Worm (Caenorhabditis elegans) whole organism, late embryonic: Measurements from ENCODE around the gene pqn-87.

Source experiments
- C08G9.2 ChIP-seq: sonication (generic microtip); optimal IDR thresholded peaks from 2 replicates; lab custom pipeline; 2016; ENCODE audit warnings: mild to moderate bottlenecking, missing genetic modification characterization, moderate library complexity, missing compliant biosample characterization
- F13H6.1 ChIP-seq: sonication (generic microtip); optimal IDR thresholded peaks from 2 replicates; lab custom pipeline; 2016; ENCODE audit warnings: missing genetic modification characterization, missing compliant biosample characterization
- K02D7.2 ChIP-seq: sonication (generic microtip); optimal IDR thresholded peaks from 2 replicates; lab custom pipeline; 2017; ENCODE audit warnings: mild to moderate bottlenecking, missing genetic modification characterization, missing compliant biosample characterization
- K09A11.1 ChIP-seq: sonication (generic microtip); optimal IDR thresholded peaks from 2 replicates; lab custom pipeline; 2017; ENCODE audit warnings: antibody characterized with exemption, mild to moderate bottlenecking, missing genetic modification characterization, missing compliant biosample characterization; ENCODE audit not compliant: insufficient read depth
- Y22D7AL.16 ChIP-seq: sonication (generic microtip); optimal IDR thresholded peaks from 2 replicates; lab custom pipeline; 2016; ENCODE audit warnings: missing genetic modification characterization, missing compliant biosample characterization
- ceh-14 ChIP-seq: sonication (generic microtip); optimal IDR thresholded peaks from 2 replicates; lab custom pipeline; 2016; ENCODE audit warnings: missing genotype, missing genetic modification characterization, missing compliant biosample characterization
- ceh-31 ChIP-seq: sonication (generic microtip); optimal IDR thresholded peaks from 2 replicates; lab custom pipeline; 2016; ENCODE audit warnings: missing genetic modification characterization, missing compliant biosample characterization
- ceh-48 ChIP-seq: sonication (generic microtip); optimal IDR thresholded peaks from 2 replicates; lab custom pipeline; 2016; ENCODE audit warnings: missing genetic modification characterization, inconsistent platforms, missing compliant biosample characterization
- che-1 ChIP-seq: sonication (generic microtip); optimal IDR thresholded peaks from 2 replicates; lab custom pipeline; 2016; ENCODE audit warnings: mild to moderate bottlenecking, missing genetic modification characterization, missing compliant biosample characterization
- dve-1 ChIP-seq: sonication (generic microtip); optimal IDR thresholded peaks from 2 replicates; lab custom pipeline; 2017; ENCODE audit warnings: antibody characterized with exemption, mild to moderate bottlenecking, missing genetic modification characterization, missing compliant biosample characterization
- elt-2 ChIP-seq: sonication (generic microtip); optimal IDR thresholded peaks from 2 replicates; lab custom pipeline; 2016; ENCODE audit warnings: missing genetic modification reagents, missing genetic modification characterization, missing compliant biosample characterization
- elt-4 ChIP-seq: sonication (generic microtip); optimal IDR thresholded peaks from 2 replicates; lab custom pipeline; 2016; ENCODE audit warnings: missing genetic modification characterization, missing compliant biosample characterization
- eyg-1 ChIP-seq: sonication (generic microtip); optimal IDR thresholded peaks from 2 replicates; lab custom pipeline; 2016; ENCODE audit warnings: missing genotype, missing genetic modification characterization, missing compliant biosample characterization
- fax-1 ChIP-seq: sonication (generic microtip); optimal IDR thresholded peaks from 2 replicates; lab custom pipeline; 2016; ENCODE audit warnings: missing genotype, missing genetic modification characterization, missing compliant biosample characterization
- fkh-6 ChIP-seq: sonication (generic microtip); optimal IDR thresholded peaks from 2 replicates; lab custom pipeline; 2016; ENCODE audit warnings: missing genetic modification characterization, missing compliant biosample characterization
- gmeb-2 ChIP-seq: sonication (generic microtip); optimal IDR thresholded peaks from 2 replicates; lab custom pipeline; 2016; ENCODE audit warnings: missing genetic modification characterization, inconsistent platforms, missing compliant biosample characterization
- hlh-30 ChIP-seq: sonication (generic microtip); optimal IDR thresholded peaks from 2 replicates; lab custom pipeline; 2017; ENCODE audit warnings: antibody characterized with exemption, missing genetic modification characterization, missing compliant biosample characterization; ENCODE audit not compliant: insufficient read depth
- lin-11 ChIP-seq: fragments of 200-800 bp; sonication (Bioruptor generic); optimal IDR thresholded peaks from 2 replicates; lab custom pipeline; 2018; ENCODE audit warnings: mild to moderate bottlenecking, missing genetic modification characterization, missing compliant biosample characterization
- mec-3 ChIP-seq: sonication (generic microtip); optimal IDR thresholded peaks from 2 replicates; lab custom pipeline; 2016; ENCODE audit warnings: borderline replicate concordance, missing genetic modification characterization, missing compliant biosample characterization
- nhr-11 ChIP-seq: fragments of 150-350 bp; optimal IDR thresholded peaks from 2 replicates; lab custom pipeline; 2014; ENCODE audit warnings: missing biosample characterization, missing genetic modification characterization
- nhr-232 ChIP-seq: sonication (generic microtip); optimal IDR thresholded peaks from 2 replicates; lab custom pipeline; 2016; ENCODE audit warnings: missing genetic modification characterization, missing compliant biosample characterization
- npax-4 ChIP-seq: sonication (generic microtip); optimal IDR thresholded peaks from 2 replicates; lab custom pipeline; 2016; ENCODE audit warnings: missing genetic modification characterization, missing compliant biosample characterization
- pax-1 ChIP-seq: fragments of 150-350 bp; optimal IDR thresholded peaks from 2 replicates; lab custom pipeline; 2014; ENCODE audit warnings: missing biosample characterization, missing genetic modification characterization
- pha-4 ChIP-seq: fragments of 150-350 bp; optimal IDR thresholded peaks from 2 replicates; lab custom pipeline; 2018; ENCODE audit warnings: missing biosample characterization, missing genetic modification reagents, missing genetic modification characterization
- ref-2 ChIP-seq: sonication (generic microtip); optimal IDR thresholded peaks from 2 replicates; lab custom pipeline; 2016; ENCODE audit warnings: missing genetic modification characterization, missing compliant biosample characterization
- rnt-1 ChIP-seq: sonication (generic microtip); optimal IDR thresholded peaks from 2 replicates; lab custom pipeline; 2016; ENCODE audit warnings: missing genetic modification characterization, missing compliant biosample characterization
- sox-2 ChIP-seq: fragments of 200-800 bp; sonication (Bioruptor generic); IDR thresholded peaks from 2 replicates; pipeline ENCODE4 v1.3.6; 2022; ENCODE audit warnings: missing genetic modification reagents, missing genetic modification characterization, missing compliant biosample characterization
- sox-4 ChIP-seq: sonication (generic microtip); optimal IDR thresholded peaks from 2 replicates; lab custom pipeline; 2017; ENCODE audit warnings: mild to moderate bottlenecking, missing genetic modification characterization, inconsistent platforms, missing compliant biosample characterization
- syd-9 ChIP-seq: sonication (generic microtip); optimal IDR thresholded peaks from 2 replicates; lab custom pipeline; 2016; ENCODE audit warnings: mild to moderate bottlenecking, missing genetic modification characterization, moderate library complexity, missing compliant biosample characterization
- tbx-2 ChIP-seq: sonication (generic microtip); optimal IDR thresholded peaks from 2 replicates; lab custom pipeline; 2016; ENCODE audit warnings: missing genetic modification characterization, missing compliant biosample characterization
- unc-55 ChIP-seq: sonication (generic microtip); optimal IDR thresholded peaks from 2 replicates; lab custom pipeline; 2017; ENCODE audit warnings: missing biosample characterization, missing genetic modification reagents, missing genetic modification characterization
- zip-5 ChIP-seq: sonication (generic microtip); optimal IDR thresholded peaks from 2 replicates; lab custom pipeline; 2016; ENCODE audit warnings: missing genetic modification characterization, missing compliant biosample characterization

Gene pqn-87

ce11 chrII:12263971-12264554 lies 39.2 kb upstream of the pqn-87 start, which contains the start of gene faxc-1:
Gene faxc-1, plus strand, starts transcription at chrII:12264192.
- TF ChIP-seq pax-1 (no peak), unc-55 (GFP tag; lab: Kevin White, UChicago) (peak; percentile 29)

ce11 chrII:12262567-12262966 lies 37.7 kb upstream of the pqn-87 start:
- no peak for TF ChIP-seq dve-1 (tag; lab: Kevin White, UChicago)
- peak; percentile 31 for TF ChIP-seq unc-55 (GFP tag; lab: Kevin White, UChicago)
- peak; percentile 14 for TF ChIP-seq tbx-2 (tag; lab: Kevin White, UChicago)
- TF ChIP-seq ref-2 (tag; lab: Kevin White, UChicago), result peak; percentile 3
- peak; percentile 38 for TF ChIP-seq rnt-1 (tag; lab: Kevin White, UChicago)
- TF ChIP-seq pax-1, result peak; percentile 20
- TF ChIP-seq pha-4 (tag; lab: Kevin White, UChicago), result no peak
- TF ChIP-seq F13H6.1 (tag; lab: Kevin White, UChicago), result no peak
- TF ChIP-seq, all 69 proteins: peak for 5

ce11 chrII:12261147-12261821 lies 36.4 kb upstream of the pqn-87 start:
- no peak for TF ChIP-seq eyg-1 (tag; lab: Kevin White, UChicago)
- TF ChIP-seq npax-4 (tag; lab: Kevin White, UChicago), result no peak
- TF ChIP-seq Y22D7AL.16 (tag; lab: Kevin White, UChicago), result no peak
- TF ChIP-seq syd-9 (tag; lab: Kevin White, UChicago), result no peak
- TF ChIP-seq rnt-1 (tag; lab: Kevin White, UChicago), result no peak
- TF ChIP-seq nhr-11 (tag; lab: Kevin White, UChicago), result no peak
- TF ChIP-seq K02D7.2 (tag; lab: Kevin White, UChicago), result no peak
- TF ChIP-seq pha-4 (tag; lab: Kevin White, UChicago), result no peak
- TF ChIP-seq zip-5 (tag; lab: Kevin White, UChicago), result no peak
- TF ChIP-seq elt-4 (tag; lab: Kevin White, UChicago), result no peak
- TF ChIP-seq mec-3 (tag; lab: Kevin White, UChicago), result no peak
- no peak for TF ChIP-seq fkh-6 (tag; lab: Kevin White, UChicago)
- no peak for TF ChIP-seq ceh-48 (tag; lab: Kevin White, UChicago)
- TF ChIP-seq K09A11.1 (tag; lab: Kevin White, UChicago), result no peak
- TF ChIP-seq lin-11 (tag; lab: Kevin White, UChicago), result no peak
- TF ChIP-seq gmeb-2 (tag; lab: Kevin White, UChicago), result no peak
- TF ChIP-seq, all 69 proteins: peak for 0

ce11 chrII:12260538-12260937 lies 35.7 kb upstream of the pqn-87 start:
- TF ChIP-seq tbx-2 (tag; lab: Kevin White, UChicago) (no peak), Y22D7AL.16 (tag; lab: Kevin White, UChicago) (no peak), gmeb-2 (tag; lab: Kevin White, UChicago) (no peak), K02D7.2 (tag; lab: Kevin White, UChicago) (no peak), che-1 (tag; lab: Kevin White, UChicago) (no peak), nhr-11 (tag; lab: Kevin White, UChicago) (no peak), zip-5 (tag; lab: Kevin White, UChicago) (no peak), ceh-14 (tag; lab: Kevin White, UChicago) (no peak), fax-1 (no peak), sox-4 (no peak), elt-2 (no peak), sox-2 (GFP tag; lab: Robert Waterston, UW) (no peak), nhr-232 (tag; lab: Kevin White, UChicago) (no peak), ceh-31 (no peak), hlh-30 (tag; lab: Kevin White, UChicago) (no peak), C08G9.2 (tag; lab: Kevin White, UChicago) (no peak)
